Comparison of ENCODE assay signal across 2 fruit fly cellular contexts in genomic region chr2L:13079483-13079882, dm6.
A peak's percentile ranks its signal among the peaks of the same experiment; 100 is the strongest.
TF ChIP-seq lines count a peak whose summit lies in the region.

No protein-coding gene starts in this region.

- no peak for TF ChIP-seq CTCF in whole organism, embryonic (GFP tag; optimal IDR thresholded peaks at IDR 0.05; lab: Kevin White, UChicago)

TF ChIP-seq in whole organism, embryonic, 481 proteins besides CTCF, POLR2A, EP300 and RAD21 (continues in another document):
- TF ChIP-seq Opbp (GFP tag; IDR thresholded peaks at IDR 0.05; lab: Robert Waterston, UW; ENCODE audit: partially characterized antibody), result no peak
- TF ChIP-seq grau (tag; optimal IDR thresholded peaks at IDR 0.05; lab: Kevin White, UChicago), result no peak
- no peak for TF ChIP-seq bowl (GFP tag; IDR thresholded peaks at IDR 0.05; lab: Robert Waterston, UW)
- peak; percentile 70 for TF ChIP-seq Blimp-1 (GFP tag; optimal IDR thresholded peaks at IDR 0.05; lab: Kevin White, UChicago)
- TF ChIP-seq CG12769 (tag; optimal IDR thresholded peaks at IDR 0.05; lab: Kevin White, UChicago), result no peak
- TF ChIP-seq CG11398 (GFP tag; optimal IDR thresholded peaks at IDR 0.05; lab: Kevin White, UChicago), result no peak
- TF ChIP-seq CG13424 (tag; optimal IDR thresholded peaks at IDR 0.05; lab: Kevin White, UChicago), result no peak
- TF ChIP-seq CoRest (tag; optimal IDR thresholded peaks at IDR 0.05; lab: Kevin White, UChicago), result no peak
- no peak for TF ChIP-seq CG5953 (GFP tag; IDR thresholded peaks at IDR 0.05; lab: Robert Waterston, UW)
- TF ChIP-seq trh (GFP tag; optimal IDR thresholded peaks at IDR 0.05; lab: Kevin White, UChicago), result no peak
- 0 out of 3 replicates have a peak, but pooled peaks have one; percentile 62 for TF ChIP-seq CG2199 (GFP tag; IDR thresholded peaks at IDR 0.05; lab: Robert Waterston, UW)
- TF ChIP-seq yki (optimal IDR thresholded peaks at IDR 0.05; lab: Kevin White, UChicago), result no peak
- no peak for TF ChIP-seq CG2129 (GFP tag; IDR thresholded peaks at IDR 0.05; lab: Robert Waterston, UW; ENCODE audit: partially characterized antibody)
- TF ChIP-seq vnd (GFP tag; IDR thresholded peaks at IDR 0.05; lab: Robert Waterston, UW; ENCODE audit: partially characterized antibody), result 0 out of 3 replicates have a peak, but pooled peaks have one; percentile 25
- TF ChIP-seq dysf (GFP tag; IDR thresholded peaks at IDR 0.05; lab: Robert Waterston, UW), result 0 out of 3 replicates have a peak, but pooled peaks have one; percentile 37
- no peak for TF ChIP-seq h (optimal IDR thresholded peaks at IDR 0.05; lab: Kevin White, UChicago)
- peak; percentile 20 for TF ChIP-seq grn (GFP tag; optimal IDR thresholded peaks at IDR 0.05; lab: Kevin White, UChicago)
- peak; percentile 55 for TF ChIP-seq Med (GFP tag; lab: Kevin White, UChicago)
- TF ChIP-seq bsh (GFP tag; optimal IDR thresholded peaks at IDR 0.05; lab: Kevin White, UChicago), result no peak
- TF ChIP-seq Atf6 (GFP tag; IDR thresholded peaks at IDR 0.05; lab: Robert Waterston, UW), result no peak
- TF ChIP-seq tup (GFP tag; optimal IDR thresholded peaks at IDR 0.05; lab: Kevin White, UChicago), result no peak
- TF ChIP-seq HLH3B (GFP tag; IDR thresholded peaks at IDR 0.05; lab: Robert Waterston, UW), result no peak
- no peak for TF ChIP-seq CG11085 (GFP tag; IDR thresholded peaks at IDR 0.05; lab: Robert Waterston, UW)
- no peak for TF ChIP-seq CG12155 (GFP tag; optimal IDR thresholded peaks at IDR 0.05; lab: Kevin White, UChicago)
- no peak for TF ChIP-seq CG10979 (tag; optimal IDR thresholded peaks at IDR 0.05; lab: Kevin White, UChicago)
- TF ChIP-seq CG4854 (GFP tag; optimal IDR thresholded peaks at IDR 0.05; lab: Kevin White, UChicago), result no peak
- no peak for TF ChIP-seq HHEX (GFP tag; optimal IDR thresholded peaks at IDR 0.05; lab: Kevin White, UChicago)
- no peak for TF ChIP-seq pnt (GFP tag; optimal IDR thresholded peaks at IDR 0.05; lab: Kevin White, UChicago)
- TF ChIP-seq lab (GFP tag; optimal IDR thresholded peaks at IDR 0.05; lab: Kevin White, UChicago), result no peak
- no peak for TF ChIP-seq ranshi (GFP tag; IDR thresholded peaks at IDR 0.05; lab: Robert Waterston, UW)
- no peak for TF ChIP-seq inv (GFP tag; IDR thresholded peaks at IDR 0.05; lab: Robert Waterston, UW; ENCODE audit: partially characterized antibody)
- 0 out of 2 replicates have a peak, but pooled peaks have one; percentile 26 for TF ChIP-seq CG9932 (GFP tag; IDR thresholded peaks at IDR 0.05; lab: Robert Waterston, UW)
- no peak for TF ChIP-seq Kr (GFP tag; optimal IDR thresholded peaks at IDR 0.05; lab: Kevin White, UChicago)
- TF ChIP-seq CG7987 (GFP tag; optimal IDR thresholded peaks at IDR 0.05; lab: Kevin White, UChicago), result no peak
- no peak for TF ChIP-seq ac (GFP tag; optimal IDR thresholded peaks at IDR 0.05; lab: Kevin White, UChicago)
- TF ChIP-seq CG14710 (tag; optimal IDR thresholded peaks at IDR 0.05; lab: Kevin White, UChicago), result no peak
- TF ChIP-seq D19B (GFP tag; optimal IDR thresholded peaks at IDR 0.05; lab: Kevin White, UChicago), result no peak
- no peak for TF ChIP-seq chif (GFP tag; optimal IDR thresholded peaks at IDR 0.05; lab: Kevin White, UChicago)
- peak; percentile 7 for TF ChIP-seq sens (GFP tag; lab: Kevin White, UChicago)
- no peak for TF ChIP-seq CG12744 (GFP tag; optimal IDR thresholded peaks at IDR 0.05; lab: Kevin White, UChicago)
- TF ChIP-seq repo (GFP tag; optimal IDR thresholded peaks at IDR 0.05; lab: Kevin White, UChicago), result no peak
- no peak for TF ChIP-seq CG14014 (GFP tag; IDR thresholded peaks at IDR 0.05; lab: Robert Waterston, UW)
- TF ChIP-seq sug (tag; optimal IDR thresholded peaks at IDR 0.05; lab: Kevin White, UChicago), result no peak
- TF ChIP-seq CG10321 (GFP tag; IDR thresholded peaks at IDR 0.05; lab: Robert Waterston, UW), result no peak
- peak; percentile 63 for TF ChIP-seq CG13894 (tag; optimal IDR thresholded peaks at IDR 0.05; lab: Kevin White, UChicago)
- no peak for TF ChIP-seq CG2678 (tag; optimal IDR thresholded peaks at IDR 0.05; lab: Kevin White, UChicago)
- no peak for TF ChIP-seq CG9437 (GFP tag; optimal IDR thresholded peaks at IDR 0.05; lab: Kevin White, UChicago)

TF ChIP-seq in whole organism, prepupa, 60 proteins besides CTCF, POLR2A, EP300 and RAD21:
- TF ChIP-seq CG32006 (GFP tag; optimal IDR thresholded peaks at IDR 0.05; lab: Kevin White, UChicago) (no peak), CG8119 (GFP tag; IDR thresholded peaks at IDR 0.05; lab: Robert Waterston, UW) (no peak), svp (GFP tag; lab: Kevin White, UChicago) (peak; percentile 58)

Comparison
In these comparisons a context has a peak if more than half of its experiments do, and no peak if none do; other contexts are left out.
1. Of the 7 proteins assayed by ChIP-seq in both whole organism, embryonic and whole organism, prepupa: peak only in whole organism, embryonic: Blimp-1; only in whole organism, prepupa: none; in both: none; in neither: 6.